Worm (Caenorhabditis elegans): ENCODE results near the gene bath-30.

- TF ChIP-seq T22C8.4 (GFP tag; IDR thresholded peaks at IDR 0.05) (no peak), tab-1 (GFP tag; IDR thresholded peaks at IDR 0.05) (no peak), ref-1 (GFP tag; conservative IDR thresholded peaks at IDR 0.05) (no peak), ztf-29 (GFP tag; IDR thresholded peaks at IDR 0.05) (no peak), ztf-23 (GFP tag; IDR thresholded peaks at IDR 0.05) (no peak), med-1 (GFP tag; optimal IDR thresholded peaks at IDR 0.05; ENCODE audit: insufficient read depth) (no peak), flt-1 (GFP tag; IDR thresholded peaks at IDR 0.05) (no peak), cog-1 (tag; optimal IDR thresholded peaks at IDR 0.05) (no peak), klf-2 (GFP tag; conservative IDR thresholded peaks at IDR 0.05) (no peak)
These were observed 29.1 kb upstream of the bath-30 start for ce11 chrII:3375302-3375701.

Measured in whole organism, midembryonic.